Fruit fly (Drosophila melanogaster): ENCODE data around the gene CG32086.

CG32086 gene

DNA sequence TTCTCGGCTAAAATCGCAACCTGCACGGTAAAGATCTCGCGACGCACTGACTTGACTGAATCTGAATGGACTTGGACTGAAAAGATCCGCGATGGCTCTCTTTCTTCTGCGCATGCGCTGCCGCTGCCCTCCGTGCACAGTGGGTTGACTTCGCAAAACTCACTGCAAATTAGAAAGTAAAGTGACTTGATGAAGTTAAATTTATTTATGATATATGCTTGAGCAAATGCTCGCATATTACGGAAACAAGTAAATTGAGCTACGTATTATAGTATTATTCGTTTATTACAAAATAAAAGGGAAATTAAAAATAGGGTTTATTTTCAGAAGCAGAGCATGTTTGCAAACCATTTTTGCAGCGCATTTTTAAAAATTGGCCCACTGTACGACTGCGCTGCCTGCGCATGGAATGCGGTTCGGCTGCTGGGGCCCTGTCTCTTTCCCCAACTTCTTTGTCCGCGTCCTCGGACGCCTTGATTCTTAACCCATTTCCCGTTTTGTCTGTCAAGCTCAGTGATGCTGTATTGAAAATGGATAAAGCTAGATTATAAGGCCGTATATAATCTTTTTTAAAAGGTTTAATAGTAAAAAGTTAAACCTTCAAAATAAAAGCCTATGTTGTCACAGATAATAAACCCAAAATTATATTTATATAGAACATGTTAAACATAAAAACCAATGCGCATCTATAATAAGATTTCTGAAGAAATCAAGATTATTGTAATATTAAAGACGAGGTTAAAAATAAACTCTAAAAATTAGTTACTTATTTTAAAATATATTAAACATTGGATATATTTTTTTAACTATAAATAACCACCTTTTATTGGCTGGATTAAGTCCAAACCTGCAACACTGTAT, 4.1 kb upstream of the CG32086 start, which contains the start of gene rt (continued):
- TF ChIP-seq CG32006 (GFP tag; optimal IDR thresholded peaks at IDR 0.05) (peak; percentile 83), CG34406 (GFP tag; optimal IDR thresholded peaks at IDR 0.05) (peak; percentile 78), CG6854 (GFP tag; optimal IDR thresholded peaks at IDR 0.05) (peak; percentile 81), CG4318 (GFP tag; optimal IDR thresholded peaks at IDR 0.05) (peak; percentile 61), lz (GFP tag; optimal IDR thresholded peaks at IDR 0.05) (peak; percentile 83), Sox102F (GFP tag; optimal IDR thresholded peaks at IDR 0.05) (peak; percentile 78), CG31627 (GFP tag; optimal IDR thresholded peaks at IDR 0.05) (peak; percentile 75), fkh (GFP tag; optimal IDR thresholded peaks at IDR 0.05) (no peak), Hr4 (GFP tag; optimal IDR thresholded peaks at IDR 0.05) (peak; percentile 83), Blimp-1 (GFP tag; optimal IDR thresholded peaks at IDR 0.05) (no peak), Sox14 (GFP tag; optimal IDR thresholded peaks at IDR 0.05) (peak; percentile 88), achi (GFP tag; optimal IDR thresholded peaks at IDR 0.05) (peak; percentile 76), CG11294 (GFP tag; IDR thresholded peaks at IDR 0.05) (peak; percentile 56; the same call in 1 of the 2 replicates), spab (GFP tag; optimal IDR thresholded peaks at IDR 0.05) (peak; percentile 86), CG8632 (GFP tag; optimal IDR thresholded peaks at IDR 0.05) (peak; percentile 70), Eip78C (GFP tag) (peak; percentile 95), Eip93F (GFP tag; optimal IDR thresholded peaks at IDR 0.05) (peak; percentile 51), fd85E (GFP tag; optimal IDR thresholded peaks at IDR 0.05) (no peak), Sox15 (GFP tag; optimal IDR thresholded peaks at IDR 0.05) (peak; percentile 62), Smox (GFP tag; optimal IDR thresholded peaks at IDR 0.05) (peak; percentile 78), acj6 (GFP tag; optimal IDR thresholded peaks at IDR 0.05) (peak; percentile 77), CG6808 (GFP tag; optimal IDR thresholded peaks at IDR 0.05) (peak; percentile 90), eg (GFP tag; IDR thresholded peaks at IDR 0.05) (peak; percentile 74; the same call in 2 of the 3 replicates), CG6276 (GFP tag; optimal IDR thresholded peaks at IDR 0.05) (peak; percentile 82), CG11762 (GFP tag; optimal IDR thresholded peaks at IDR 0.05; ENCODE audit: insufficient read depth) (peak; percentile 70), CG1621 (tag; optimal IDR thresholded peaks at IDR 0.05) (peak; percentile 88), CG3919 (GFP tag; optimal IDR thresholded peaks at IDR 0.05) (peak; percentile 79), CG3032 (tag; optimal IDR thresholded peaks at IDR 0.05) (peak; percentile 94), Met (GFP tag; optimal IDR thresholded peaks at IDR 0.05) (peak; percentile 87), Eip75B (GFP tag; optimal IDR thresholded peaks at IDR 0.05) (peak; percentile 85), CG8319 (GFP tag; optimal IDR thresholded peaks at IDR 0.05) (peak; percentile 69), esn (GFP tag; optimal IDR thresholded peaks at IDR 0.05) (peak; percentile 82), dsx (GFP tag; optimal IDR thresholded peaks at IDR 0.05; ENCODE audit: poor library complexity, severe bottlenecking) (peak; percentile 85), CG15336 (GFP tag; IDR thresholded peaks at IDR 0.05) (peak; percentile 84), CG6163 (GFP tag; IDR thresholded peaks at IDR 0.05) (peak; percentile 78; the same call in 2 of the 3 replicates), Ets21C (GFP tag; optimal IDR thresholded peaks at IDR 0.05) (peak; percentile 73), pdm3 (GFP tag; optimal IDR thresholded peaks at IDR 0.05) (peak; percentile 82), Hr38 (GFP tag; optimal IDR thresholded peaks at IDR 0.05) (no peak)

DNA sequence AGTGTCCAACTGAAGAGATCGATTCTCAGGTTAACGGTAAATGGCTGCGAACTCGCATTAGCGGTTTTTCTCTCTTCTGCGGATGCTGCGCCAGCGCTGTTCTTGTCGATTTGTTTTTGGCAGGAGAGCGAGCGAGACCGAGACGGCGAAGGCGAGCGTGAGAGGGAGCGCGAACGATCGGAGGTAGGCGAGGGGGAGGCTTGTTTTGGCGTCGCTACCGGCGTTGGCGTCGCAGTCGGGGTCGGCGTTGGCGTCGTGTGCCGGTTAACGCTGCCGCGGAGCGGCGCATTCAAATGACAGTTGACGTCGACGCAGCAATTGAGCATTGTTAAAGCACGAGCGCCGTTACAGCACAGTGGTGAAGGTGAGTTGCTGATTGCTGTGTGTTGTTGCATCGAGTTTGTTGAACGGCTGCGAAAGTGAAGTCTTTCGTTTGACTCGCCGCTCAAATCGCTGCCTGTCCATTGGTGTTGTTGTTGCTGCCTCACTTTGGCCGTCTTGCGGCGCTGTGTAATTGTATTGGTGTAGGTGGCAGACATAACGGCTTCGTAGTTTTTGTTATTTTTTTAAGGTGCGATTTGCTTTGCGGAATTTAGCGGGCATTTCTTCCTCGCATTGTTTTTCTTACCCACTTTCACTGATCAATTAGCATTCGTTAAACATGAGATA, 3.1 kb upstream of the CG32086 start:
- TF ChIP-seq spab (GFP tag; optimal IDR thresholded peaks at IDR 0.05): no peak
- TF ChIP-seq vri (GFP tag; optimal IDR thresholded peaks at IDR 0.05): peak; percentile 7
- no peak for TF ChIP-seq CG7368 (GFP tag; optimal IDR thresholded peaks at IDR 0.05)
- no peak for TF ChIP-seq acj6 (GFP tag; optimal IDR thresholded peaks at IDR 0.05)
- no peak for TF ChIP-seq Eip75B (GFP tag; optimal IDR thresholded peaks at IDR 0.05)
- no peak for TF ChIP-seq Ets21C (GFP tag; optimal IDR thresholded peaks at IDR 0.05)
- TF ChIP-seq CG34406 (GFP tag; optimal IDR thresholded peaks at IDR 0.05): no peak
- no peak for TF ChIP-seq pdm3 (GFP tag; optimal IDR thresholded peaks at IDR 0.05)
- TF ChIP-seq Hr39 (GFP tag; optimal IDR thresholded peaks at IDR 0.05): no peak
- no peak for TF ChIP-seq Sox102F (GFP tag; optimal IDR thresholded peaks at IDR 0.05)
- no peak for TF ChIP-seq esn (GFP tag; optimal IDR thresholded peaks at IDR 0.05)
- TF ChIP-seq CG10631 (GFP tag; optimal IDR thresholded peaks at IDR 0.05): no peak
- no peak for TF ChIP-seq Eip78C (GFP tag)
- no peak for TF ChIP-seq CG6792 (GFP tag; optimal IDR thresholded peaks at IDR 0.05)
- TF ChIP-seq CG15336 (GFP tag; IDR thresholded peaks at IDR 0.05): peak; percentile 49; the same call in 1 of the 2 replicates
- no peak for TF ChIP-seq CG11762 (GFP tag; optimal IDR thresholded peaks at IDR 0.05; ENCODE audit: insufficient read depth)
- TF ChIP-seq CG8319 (GFP tag; optimal IDR thresholded peaks at IDR 0.05): no peak
- no peak for TF ChIP-seq Lpt (GFP tag; optimal IDR thresholded peaks at IDR 0.05)
- TF ChIP-seq CG3032 (tag; optimal IDR thresholded peaks at IDR 0.05): no peak
- TF ChIP-seq achi (GFP tag; optimal IDR thresholded peaks at IDR 0.05): no peak
- TF ChIP-seq CG6163 (GFP tag; IDR thresholded peaks at IDR 0.05): no peak
- TF ChIP-seq CG10669 (GFP tag; optimal IDR thresholded peaks at IDR 0.05): no peak
- TF ChIP-seq CG6854 (GFP tag; optimal IDR thresholded peaks at IDR 0.05): no peak
- TF ChIP-seq Blimp-1 (GFP tag; optimal IDR thresholded peaks at IDR 0.05): peak; percentile 87
- no peak for TF ChIP-seq Ets96B (tag; optimal IDR thresholded peaks at IDR 0.05)
